Worm (Caenorhabditis elegans) whole organism, early embryonic: ENCODE data around the gene F48G7.10.

Source experiments
- B0310.2 ChIP-seq: sonication (generic microtip); optimal IDR thresholded peaks from 2 replicates; lab custom pipeline; 2016; ENCODE audit warnings: mild to moderate bottlenecking, missing genetic modification characterization, missing compliant biosample characterization
- F13C5.2 ChIP-seq: sonication (generic microtip); optimal IDR thresholded peaks from 2 replicates; lab custom pipeline; 2017; ENCODE audit warnings: mild to moderate bottlenecking, missing genetic modification characterization, inconsistent platforms, missing compliant biosample characterization
- aly-1 ChIP-seq: sonication (generic microtip); optimal IDR thresholded peaks from 2 replicates; lab custom pipeline; 2016; ENCODE audit warnings: missing genetic modification characterization, missing compliant biosample characterization
- ama-1 ChIP-seq: fragments of 150-350 bp; optimal IDR thresholded peaks from 2 replicates; lab custom pipeline; 2014
- ceh-13 ChIP-seq: fragments of 200-800 bp; sonication (Bioruptor generic); optimal IDR thresholded peaks from 2 replicates; lab custom pipeline; 2018; ENCODE audit warnings: mild to moderate bottlenecking, missing genetic modification characterization, missing compliant biosample characterization
- ceh-36 ChIP-seq: sonication (generic microtip); optimal IDR thresholded peaks from 2 replicates; lab custom pipeline; 2016; ENCODE audit warnings: missing genetic modification characterization, inconsistent platforms, missing compliant biosample characterization
- ets-7 ChIP-seq: sonication (generic microtip); optimal IDR thresholded peaks from 2 replicates; lab custom pipeline; 2016; ENCODE audit warnings: missing genotype, missing genetic modification characterization, missing compliant biosample characterization
- flt-1 ChIP-seq: fragments of 200-800 bp; sonication (Bioruptor generic); IDR thresholded peaks from 2 replicates; pipeline ENCODE4 v1.3.6; 2022; ENCODE audit warnings: missing genetic modification characterization, missing compliant biosample characterization
- hmbx-1 ChIP-seq: sonication (generic microtip); optimal IDR thresholded peaks from 2 replicates; lab custom pipeline; 2016; ENCODE audit warnings: mild to moderate bottlenecking, missing genetic modification characterization, missing compliant biosample characterization
- hmg-4 ChIP-seq: fragments of 200-800 bp; sonication (Bioruptor generic); optimal IDR thresholded peaks from 2 replicates; lab custom pipeline; 2018; ENCODE audit warnings: mild to moderate bottlenecking, missing genetic modification characterization, missing compliant biosample characterization
- hnd-1 ChIP-seq: sonication (generic microtip); optimal IDR thresholded peaks from 2 replicates; lab custom pipeline; 2016; ENCODE audit warnings: missing genetic modification characterization, missing compliant biosample characterization
- pes-1 ChIP-seq: fragments of 200-800 bp; sonication (Bioruptor generic); IDR thresholded peaks from 2 replicates; pipeline ENCODE4 v1.3.6; 2022; ENCODE audit warnings: missing genetic modification reagents, missing genetic modification characterization, missing compliant biosample characterization
- scrt-1 ChIP-seq: fragments of 200-800 bp; sonication (Bioruptor generic); IDR thresholded peaks from 2 replicates; pipeline ENCODE4 v1.3.6; 2022; ENCODE audit warnings: missing genetic modification characterization, missing compliant biosample characterization
- sea-1 ChIP-seq: fragments of 200-800 bp; sonication (Bioruptor generic); conservative IDR thresholded peaks from 2 replicates; pipeline ENCODE4 v1.3.6; 2022; ENCODE audit warnings: missing genetic modification characterization, missing compliant biosample characterization
- tbx-11 ChIP-seq: fragments of 200-800 bp; sonication (Bioruptor generic); IDR thresholded peaks from 2 replicates; pipeline ENCODE4 v1.3.6; 2022; ENCODE audit warnings: missing genetic modification characterization, missing compliant biosample characterization
- tbx-37 ChIP-seq: fragments of 200-800 bp; sonication (Bioruptor generic); conservative IDR thresholded peaks from 2 replicates; pipeline ENCODE4 v1.3.6; 2022; ENCODE audit warnings: missing genetic modification reagents, missing genetic modification characterization, missing compliant biosample characterization
- tra-4 ChIP-seq: sonication (generic microtip); optimal IDR thresholded peaks from 2 replicates; lab custom pipeline; 2017; ENCODE audit warnings: missing genetic modification characterization, missing compliant biosample characterization

The F48G7.10 gene

DNA sequence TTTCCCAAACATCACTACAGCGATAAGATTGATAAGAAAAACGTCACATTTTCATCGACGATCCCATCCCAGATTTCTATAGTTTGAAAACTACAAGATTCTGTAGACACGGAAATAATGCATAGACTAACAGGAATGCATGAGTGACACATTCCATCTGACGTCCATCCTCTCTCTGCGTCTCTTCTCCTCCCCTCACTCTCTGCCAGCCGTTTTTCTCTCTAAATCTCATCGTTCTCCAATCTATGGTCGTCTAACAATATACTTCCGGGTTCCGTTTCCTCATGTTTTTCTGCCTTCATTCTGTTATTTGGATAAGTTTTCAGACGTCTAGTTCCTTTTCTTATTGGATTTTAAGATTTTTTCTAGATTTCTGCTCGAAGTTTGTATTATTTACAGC lies 15.7 kb downstream of the F48G7.10 start, which contains the start of gene F48G7.4:
Gene F48G7.4 (plus strand): TSS at position 400 of the 400 bp plus-strand sequence.
- TF ChIP-seq B0310.2 (no peak), sea-1 (GFP tag; lab: Robert Waterston, UW) (no peak), hnd-1 (tag; lab: Kevin White, UChicago) (no peak), tbx-11 (no peak), tra-4 (no peak), hmbx-1 (tag; lab: Kevin White, UChicago) (no peak), ceh-13 (GFP tag; lab: Kevin White, UChicago) (no peak), tbx-37 (GFP tag; lab: Robert Waterston, UW) (no peak), hmg-4 (GFP tag; lab: Kevin White, UChicago) (no peak), ceh-36 (tag; lab: Kevin White, UChicago) (no peak), pes-1 (GFP tag; lab: Robert Waterston, UW) (no peak), flt-1 (GFP tag; lab: Robert Waterston, UW) (no peak), F13C5.2 (tag; lab: Kevin White, UChicago) (no peak), ets-7 (tag; lab: Kevin White, UChicago) (no peak), scrt-1 (no peak), ama-1 (lab: Kevin White, UChicago) (no peak)

DNA sequence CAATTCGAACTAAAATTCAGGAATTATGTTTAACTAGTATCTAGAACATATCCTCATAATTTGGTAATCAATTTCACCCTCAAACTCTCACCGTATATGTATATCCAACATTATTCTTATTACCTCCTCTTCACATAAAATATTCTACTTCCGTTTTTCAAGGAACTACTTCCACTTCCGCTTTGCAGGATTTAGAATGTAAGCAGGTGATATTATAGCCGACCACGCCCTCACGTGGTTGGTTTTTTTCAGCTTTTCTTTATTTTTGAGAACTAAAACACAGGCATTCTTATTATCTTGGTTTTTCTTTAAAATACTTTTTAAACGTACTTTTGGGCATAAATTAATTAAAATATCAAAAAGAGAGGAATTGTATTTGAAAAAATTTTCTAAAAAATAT lies 16.8 kb downstream of the F48G7.10 start:
- no peak for TF ChIP-seq ceh-13 (GFP tag; lab: Kevin White, UChicago)
- TF ChIP-seq ceh-36 (tag; lab: Kevin White, UChicago), result no peak
- TF ChIP-seq ama-1 (lab: Kevin White, UChicago), result no peak
- TF ChIP-seq F13C5.2 (tag; lab: Kevin White, UChicago), result no peak
- no peak for TF ChIP-seq hmbx-1 (tag; lab: Kevin White, UChicago)
- TF ChIP-seq ets-7 (tag; lab: Kevin White, UChicago), result no peak
- TF ChIP-seq hmg-4 (GFP tag; lab: Kevin White, UChicago), result no peak
- TF ChIP-seq pes-1 (GFP tag; lab: Robert Waterston, UW), result no peak
- TF ChIP-seq hnd-1 (tag; lab: Kevin White, UChicago), result no peak
- TF ChIP-seq scrt-1, result no peak
- TF ChIP-seq sea-1 (GFP tag; lab: Robert Waterston, UW), result no peak
- no peak for TF ChIP-seq aly-1 (tag; lab: Kevin White, UChicago)
- no peak for TF ChIP-seq tra-4
- TF ChIP-seq tbx-11, result no peak
- TF ChIP-seq B0310.2, result no peak
- TF ChIP-seq tbx-37 (GFP tag; lab: Robert Waterston, UW), result no peak
- no peak for TF ChIP-seq flt-1 (GFP tag; lab: Robert Waterston, UW)

DNA sequence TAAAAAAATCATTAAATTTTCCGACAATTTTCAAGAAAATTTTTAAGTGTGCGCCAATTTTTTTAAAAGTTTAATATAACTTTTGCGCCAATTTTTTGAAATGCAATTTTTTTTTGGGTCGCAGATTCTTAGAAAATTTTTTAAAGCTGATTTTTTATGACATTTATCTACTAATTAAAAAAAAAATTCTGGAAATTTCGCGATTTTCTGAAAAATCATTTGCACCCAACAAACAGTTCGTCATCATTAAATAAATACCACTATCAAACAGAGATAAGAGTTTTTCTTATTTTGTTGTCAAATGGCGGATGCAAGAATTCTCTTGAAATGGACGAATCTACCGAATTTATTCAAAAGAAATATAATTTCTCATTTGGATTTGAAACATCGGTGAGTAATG lies 19.5 kb downstream of the F48G7.10 start, which contains the start of gene F48G7.13:
Gene F48G7.13 (plus strand): TSS at position 301 of the 400 bp plus-strand sequence.
- TF ChIP-seq ets-7 (tag; lab: Kevin White, UChicago), result no peak
- TF ChIP-seq tra-4, result no peak
- TF ChIP-seq sea-1 (GFP tag; lab: Robert Waterston, UW), result no peak
- no peak for TF ChIP-seq ceh-36 (tag; lab: Kevin White, UChicago)
- TF ChIP-seq hnd-1 (tag; lab: Kevin White, UChicago), result no peak
- TF ChIP-seq hmg-4 (GFP tag; lab: Kevin White, UChicago), result no peak
- no peak for TF ChIP-seq flt-1 (GFP tag; lab: Robert Waterston, UW)
- no peak for TF ChIP-seq scrt-1
- TF ChIP-seq tbx-11, result no peak
- TF ChIP-seq hmbx-1 (tag; lab: Kevin White, UChicago), result no peak
- no peak for TF ChIP-seq B0310.2
- TF ChIP-seq ama-1 (lab: Kevin White, UChicago), result no peak
- TF ChIP-seq aly-1 (tag; lab: Kevin White, UChicago), result no peak

DNA sequence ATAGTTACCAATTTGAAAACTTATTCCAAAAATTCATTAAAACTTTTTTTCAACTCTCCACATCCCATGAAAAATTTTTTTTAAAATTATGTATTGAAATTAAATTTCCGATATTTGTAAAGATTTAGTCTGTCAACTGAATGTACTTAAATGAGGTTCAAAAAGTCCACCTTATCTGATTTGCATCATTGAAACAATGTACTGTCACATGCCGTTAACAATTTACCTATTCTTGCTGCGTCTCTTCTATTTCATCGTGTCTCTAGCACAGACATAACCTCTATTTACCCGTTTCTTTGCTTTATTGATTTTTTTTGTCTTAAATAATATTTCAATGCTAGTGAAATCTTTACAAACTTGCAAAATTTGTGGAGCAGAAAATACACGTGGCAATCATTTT lies 24.5 kb downstream of the F48G7.10 start, which contains the start of gene nhr-90:
Gene nhr-90 (plus strand): TSS at position 296 of the 400 bp plus-strand sequence.
- TF ChIP-seq hmbx-1 (tag; lab: Kevin White, UChicago), result no peak
- TF ChIP-seq scrt-1, result no peak
- TF ChIP-seq ama-1 (lab: Kevin White, UChicago), result no peak
- no peak for TF ChIP-seq ceh-36 (tag; lab: Kevin White, UChicago)
- TF ChIP-seq hnd-1 (tag; lab: Kevin White, UChicago), result no peak
- TF ChIP-seq F13C5.2 (tag; lab: Kevin White, UChicago), result no peak
- no peak for TF ChIP-seq ceh-13 (GFP tag; lab: Kevin White, UChicago)
- TF ChIP-seq aly-1 (tag; lab: Kevin White, UChicago), result no peak
- no peak for TF ChIP-seq ets-7 (tag; lab: Kevin White, UChicago)

DNA sequence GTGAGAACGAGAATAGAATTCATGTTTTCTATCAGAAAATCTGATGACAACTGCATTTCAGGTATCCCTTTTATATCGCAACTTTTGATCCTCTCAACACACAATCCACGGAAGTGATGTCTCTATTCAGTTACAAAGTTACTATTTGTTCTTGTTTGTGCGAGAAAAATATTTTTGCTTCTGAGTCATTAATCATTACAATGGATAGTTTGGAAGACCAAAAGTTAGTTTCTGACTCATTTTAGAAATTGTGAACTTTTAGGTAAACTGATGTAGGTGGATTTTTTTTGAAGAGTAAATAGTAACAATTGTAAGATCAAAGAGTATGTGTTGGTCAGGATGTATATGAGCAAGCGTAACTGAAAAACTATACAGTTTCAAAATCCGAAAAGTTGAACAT lies 25.1 kb downstream of the F48G7.10 start, which contains the start of gene srlf-36:
Gene srlf-36 (minus strand): TSS at position 101 of the 400 bp plus-strand sequence.
- TF ChIP-seq pes-1 (GFP tag; lab: Robert Waterston, UW), result no peak
- TF ChIP-seq tra-4, result no peak
- no peak for TF ChIP-seq ceh-13 (GFP tag; lab: Kevin White, UChicago)

DNA sequence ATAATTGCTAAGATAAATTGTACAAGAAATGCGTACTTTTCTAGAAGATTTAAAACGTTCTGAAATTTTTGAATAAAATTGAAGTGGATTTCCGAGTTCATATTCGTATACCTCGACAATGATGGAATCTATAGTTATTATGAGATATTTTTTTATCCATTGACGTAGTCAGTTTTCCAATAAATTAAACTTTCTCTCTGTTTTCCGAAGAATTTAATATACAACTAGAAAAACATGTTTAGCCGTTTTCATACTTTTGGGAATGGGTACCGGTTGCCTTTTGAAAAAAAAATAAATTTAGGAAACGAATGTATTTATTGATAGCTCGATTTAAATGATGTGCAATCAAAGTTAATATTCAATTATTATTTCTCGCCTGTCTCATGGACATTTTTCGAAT lies 25.9 kb downstream of the F48G7.10 start, which contains the start of gene srw-109:
Gene srw-109 (minus strand): TSS at position 101 of the 400 bp plus-strand sequence.
- TF ChIP-seq hmbx-1 (tag; lab: Kevin White, UChicago), result no peak
- TF ChIP-seq ceh-13 (GFP tag; lab: Kevin White, UChicago), result no peak
- no peak for TF ChIP-seq pes-1 (GFP tag; lab: Robert Waterston, UW)
- TF ChIP-seq sea-1 (GFP tag; lab: Robert Waterston, UW), result no peak
- TF ChIP-seq tra-4, result no peak
- TF ChIP-seq hmg-4 (GFP tag; lab: Kevin White, UChicago), result no peak

DNA sequence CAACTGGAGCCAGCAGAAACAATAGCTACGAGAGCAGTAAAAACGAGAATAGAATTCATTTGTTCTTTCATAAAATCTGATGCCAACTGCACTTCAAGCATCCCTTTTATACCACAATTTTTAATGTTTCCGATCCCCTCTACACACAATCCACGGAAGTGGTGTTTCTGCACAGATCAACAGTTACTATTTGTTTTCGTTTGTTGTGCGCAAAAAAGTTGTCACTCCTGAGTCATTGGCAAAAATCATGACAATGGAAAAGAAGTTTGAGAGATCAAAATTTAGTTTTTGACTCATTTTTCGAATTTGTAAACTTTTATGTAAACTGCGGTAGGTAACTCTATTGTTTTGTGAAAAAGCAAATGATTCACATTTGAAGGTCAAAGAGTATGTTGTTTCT lies 30.6 kb downstream of the F48G7.10 start, which contains the start of gene srlf-37:
Gene srlf-37 (minus strand): TSS at position 101 of the 400 bp plus-strand sequence.
- TF ChIP-seq ceh-36 (tag; lab: Kevin White, UChicago) (no peak), hmg-4 (GFP tag; lab: Kevin White, UChicago) (no peak), F13C5.2 (tag; lab: Kevin White, UChicago) (no peak), pes-1 (GFP tag; lab: Robert Waterston, UW) (no peak), hnd-1 (tag; lab: Kevin White, UChicago) (no peak), scrt-1 (no peak), ceh-13 (GFP tag; lab: Kevin White, UChicago) (no peak), B0310.2 (no peak), tra-4 (no peak), ama-1 (lab: Kevin White, UChicago) (no peak), tbx-11 (no peak), ets-7 (tag; lab: Kevin White, UChicago) (no peak)
